Fruit fly (Drosophila melanogaster) whole organism, wandering third instar larva: ENCODE data around the gene ago.

Experiments used
- Abd-B ChIP-seq: fragments of >200 bp; optimal IDR thresholded peaks from 2 replicates; lab custom pipeline; 2017; ENCODE audit warnings: missing biosample characterization, missing genetic modification characterization
- Dif ChIP-seq: fragments of 200-275, 200-300 bp; sonication (Bioruptor generic); optimal IDR thresholded peaks from 2 replicates; lab custom pipeline; 2018; ENCODE audit warnings: missing biosample characterization, missing genetic modification characterization; ENCODE audit not compliant: partially characterized antibody
- GATAd ChIP-seq: sonication (Bioruptor generic); optimal IDR thresholded peaks from 2 replicates; lab custom pipeline; 2016; ENCODE audit warnings: missing biosample characterization, missing genetic modification characterization
- Hr78 ChIP-seq: fragments of >200 bp; optimal IDR thresholded peaks from 2 replicates; lab custom pipeline; 2017; ENCODE audit warnings: missing biosample characterization, missing genetic modification characterization
- Hr83 ChIP-seq: fragments of 200-300 bp; sonication (Bioruptor generic); optimal IDR thresholded peaks from 2 replicates; lab custom pipeline; 2016; ENCODE audit warnings: missing biosample characterization, mild to moderate bottlenecking, missing genetic modification characterization, moderate library complexity; ENCODE audit not compliant: poor library complexity, severe bottlenecking
- Jra ChIP-seq: sonication (Bioruptor generic); optimal IDR thresholded peaks from 2 replicates; lab custom pipeline; 2016; ENCODE audit warnings: missing biosample characterization, missing genetic modification characterization
- br ChIP-seq: fragments of 200-800 bp; sonication (Bioruptor generic); optimal IDR thresholded peaks from 2 replicates; lab custom pipeline; 2016; ENCODE audit warnings: missing biosample characterization, missing genetic modification characterization
- brk ChIP-seq: fragments of 200-800 bp; sonication (Bioruptor generic); optimal IDR thresholded peaks from 2 replicates; lab custom pipeline; 2016; ENCODE audit warnings: missing biosample characterization, mild to moderate bottlenecking, missing genetic modification characterization
- dmrt93B ChIP-seq: fragments of 200-800 bp; sonication (Bioruptor generic); optimal IDR thresholded peaks from 2 replicates; lab custom pipeline; 2018; ENCODE audit warnings: missing biosample characterization, mild to moderate bottlenecking, missing genetic modification characterization
- fru ChIP-seq: fragments of 200-800 bp; sonication (Bioruptor generic); optimal IDR thresholded peaks from 3 replicates; lab custom pipeline; 2016; ENCODE audit warnings: missing biosample characterization, mild to moderate bottlenecking, missing genetic modification characterization
- h ChIP-seq: fragments of 200-800 bp; sonication (Bioruptor generic); optimal IDR thresholded peaks from 3 replicates; lab custom pipeline; 2016; ENCODE audit warnings: missing biosample characterization, mild to moderate bottlenecking, missing genetic modification characterization
- psq ChIP-seq: fragments of 200-800 bp; sonication (Bioruptor generic); optimal IDR thresholded peaks from 3 replicates; lab custom pipeline; 2017; ENCODE audit warnings: missing biosample characterization, mild to moderate bottlenecking, missing genetic modification characterization, moderate library complexity
- usp ChIP-seq: fragments of >200 bp; optimal IDR thresholded peaks from 2 replicates; lab custom pipeline; 2017; ENCODE audit warnings: missing biosample characterization, missing genetic modification characterization

dm6 chr3L:4272167-4272773 is 18.2 kb upstream of the ago start:
- no peak for TF ChIP-seq usp (GFP tag; lab: Kevin White, UChicago)
- no peak for TF ChIP-seq h (GFP tag; lab: Kevin White, UChicago)
- TF ChIP-seq Hr83 (GFP tag; lab: Kevin White, UChicago) = no peak
- TF ChIP-seq Dif (GFP tag; lab: Kevin White, UChicago) = no peak
- no peak for TF ChIP-seq Jra
- TF ChIP-seq br (GFP tag; lab: Kevin White, UChicago) = no peak
- TF ChIP-seq GATAd (GFP tag; lab: Kevin White, UChicago) = no peak
- TF ChIP-seq Hr78 = no peak
- TF ChIP-seq dmrt93B (GFP tag; lab: Kevin White, UChicago) = no peak
- TF ChIP-seq brk (GFP tag; lab: Kevin White, UChicago) = no peak
- TF ChIP-seq psq = peak; percentile 10
- TF ChIP-seq fru = no peak
- TF ChIP-seq Abd-B = no peak
